Worm (Caenorhabditis elegans) whole organism, L4/young adult: Measurements from ENCODE around the gene C04C11.25.

Experiments used
- W03F9.2 ChIP-seq: fragments of 150-350 bp; optimal IDR thresholded peaks from 2 replicates; lab custom pipeline; 2014; ENCODE audit warnings: missing biosample characterization, missing genetic modification characterization
- dao-5 ChIP-seq: sonication (generic microtip); optimal IDR thresholded peaks from 2 replicates; lab custom pipeline; 2016; ENCODE audit warnings: missing genotype, missing genetic modification characterization, moderate library complexity, missing compliant biosample characterization
- him-1 ChIP-seq: sonication (generic microtip); optimal IDR thresholded peaks from 2 replicates; lab custom pipeline; 2016; ENCODE audit warnings: missing genotype, missing genetic modification reagents, missing genetic modification characterization, missing compliant biosample characterization

ce11 chrX:14015808-14016207, 542 bp upstream of the C04C11.25 start:
- TF ChIP-seq dao-5 (tag; lab: Kevin White, UChicago): peak; percentile 73
- TF ChIP-seq him-1 (tag; lab: Kevin White, UChicago): peak; percentile 95
- peak; percentile 59 for TF ChIP-seq W03F9.2 (tag; lab: Kevin White, UChicago)
